Fruit fly (Drosophila melanogaster): Measurements from ENCODE around the gene kuz.

kuz gene

DNA sequence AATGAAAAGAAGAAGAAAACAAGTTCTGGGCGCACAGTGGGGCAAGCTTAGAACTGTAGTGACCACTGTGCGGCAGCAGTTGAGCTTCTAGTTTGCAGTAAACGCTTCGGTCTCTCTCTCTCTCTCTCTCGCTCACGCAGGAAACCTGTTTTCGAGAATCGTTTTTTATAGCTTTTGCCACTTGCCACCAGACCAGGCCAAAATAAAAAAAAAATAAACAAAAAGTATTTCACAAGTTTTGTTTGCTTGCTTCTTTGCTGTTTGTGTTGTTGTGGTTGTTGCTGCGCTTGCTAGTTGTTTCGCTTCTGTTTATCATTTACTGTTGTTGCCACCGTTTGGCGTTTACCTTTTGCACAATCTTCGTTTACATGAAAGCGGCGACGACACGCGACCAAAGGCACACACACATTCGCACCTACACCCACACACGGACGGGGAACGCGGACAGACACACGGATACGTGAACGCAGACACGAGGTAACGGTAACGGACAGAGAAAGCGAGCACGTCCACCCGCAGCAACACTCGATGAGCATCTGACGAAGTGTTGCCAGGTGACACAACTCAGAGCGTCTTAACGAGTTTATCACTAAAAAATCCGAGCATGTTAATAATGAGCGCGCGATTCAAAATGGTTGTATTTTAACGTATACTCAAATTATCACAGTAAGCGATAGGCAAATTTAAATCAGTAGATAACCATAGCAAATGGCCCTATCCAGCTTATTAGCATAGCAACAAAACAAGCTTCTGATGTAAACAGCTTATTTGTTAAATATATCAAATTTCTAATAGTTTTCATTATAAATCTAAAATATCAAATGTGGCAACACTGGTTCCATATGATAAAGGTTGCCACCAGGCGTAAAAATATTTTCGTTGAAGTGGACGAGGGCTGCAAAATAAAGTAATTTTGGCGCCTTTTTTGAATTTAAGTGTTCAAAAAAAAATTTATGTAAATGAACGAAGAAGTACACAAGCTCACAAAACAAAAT is 856 bp upstream of the kuz start, which contains the start of gene B4 (continued):
- peak; percentile 79 for TF ChIP-seq lab (GFP tag; optimal IDR thresholded peaks at IDR 0.05)
- no peak for TF ChIP-seq pan (optimal IDR thresholded peaks at IDR 0.05)
- TF ChIP-seq pan (GFP tag; optimal IDR thresholded peaks at IDR 0.05 in 1 of 2, IDR thresholded peaks at IDR 0.05 in 1 of 2): peak in 1 of 2 experiments; percentile 64
- no peak for TF ChIP-seq grau (tag; optimal IDR thresholded peaks at IDR 0.05)
- no peak for TF ChIP-seq run (tag; optimal IDR thresholded peaks at IDR 0.05)
- peak; percentile 34 for TF ChIP-seq CG12219 (GFP tag; optimal IDR thresholded peaks at IDR 0.05)
- no peak for TF ChIP-seq NfI (GFP tag; optimal IDR thresholded peaks at IDR 0.05)
- TF ChIP-seq gce (GFP tag; IDR thresholded peaks at IDR 0.05): peak; percentile 62; the same call in 2 of the 3 replicates
- TF ChIP-seq da (GFP tag; optimal IDR thresholded peaks at IDR 0.05): peak; percentile 9
- TF ChIP-seq CG2678 (tag; optimal IDR thresholded peaks at IDR 0.05): peak; percentile 38
- peak; percentile 38; the same call in 1 of the 2 replicates for TF ChIP-seq E2f1 (GFP tag; IDR thresholded peaks at IDR 0.05)
- peak; percentile 7 for TF ChIP-seq CG15601 (tag; optimal IDR thresholded peaks at IDR 0.05)
- peak; percentile 32; the same call in 1 of the 3 replicates for TF ChIP-seq zfh1 (GFP tag; IDR thresholded peaks at IDR 0.05)
- TF ChIP-seq Deaf1 (tag; optimal IDR thresholded peaks at IDR 0.05): peak; percentile 33
- peak; percentile 58 for TF ChIP-seq Fer1 (GFP tag; optimal IDR thresholded peaks at IDR 0.05)
- TF ChIP-seq sima (GFP tag; optimal IDR thresholded peaks at IDR 0.05): no peak
- no peak; the same call in 2 of the 3 replicates for TF ChIP-seq Aef1 (GFP tag; IDR thresholded peaks at IDR 0.05)
- TF ChIP-seq Opbp (GFP tag; IDR thresholded peaks at IDR 0.05; ENCODE audit: partially characterized antibody): peak; percentile 72; the same call in 2 of the 3 replicates
- no peak for TF ChIP-seq Sox100B (GFP tag; optimal IDR thresholded peaks at IDR 0.05)
- no peak for TF ChIP-seq CG7357 (GFP tag; IDR thresholded peaks at IDR 0.05)
- TF ChIP-seq org-1 (GFP tag; optimal IDR thresholded peaks at IDR 0.05): peak; percentile 23
- TF ChIP-seq CG6854 (GFP tag; optimal IDR thresholded peaks at IDR 0.05): peak; percentile 56
- TF ChIP-seq crc (GFP tag; optimal IDR thresholded peaks at IDR 0.05): no peak
- peak; percentile 79 for TF ChIP-seq MTF-1 (GFP tag; optimal IDR thresholded peaks at IDR 0.05; ENCODE audit: borderline replicate concordance)
- peak; percentile 35; the same call in 1 of the 2 replicates for TF ChIP-seq nerfin-2 (GFP tag; IDR thresholded peaks at IDR 0.05; ENCODE audit: partially characterized antibody)
- TF ChIP-seq gem (tag; optimal IDR thresholded peaks at IDR 0.05): no peak
- TF ChIP-seq CG15479 (GFP tag; optimal IDR thresholded peaks at IDR 0.05): peak; percentile 53
- peak; percentile 25; the same call in 1 of the 2 replicates for TF ChIP-seq Awh (GFP tag; IDR thresholded peaks at IDR 0.05)
- no peak for TF ChIP-seq Hr78 (GFP tag; optimal IDR thresholded peaks at IDR 0.05)
- TF ChIP-seq CG8089 (GFP tag; optimal IDR thresholded peaks at IDR 0.05): no peak
- TF ChIP-seq NC2β (GFP tag; optimal IDR thresholded peaks at IDR 0.05): no peak
- TF ChIP-seq Ada2b (GFP tag; IDR thresholded peaks at IDR 0.05): 0 out of 2 replicates have a peak, but pooled peaks have one; percentile 4
- TF ChIP-seq CG1647 (GFP tag; optimal IDR thresholded peaks at IDR 0.05): no peak
- TF ChIP-seq Mes4 (GFP tag; optimal IDR thresholded peaks at IDR 0.05): no peak
- no peak for TF ChIP-seq mam (GFP tag; optimal IDR thresholded peaks at IDR 0.05)
- no peak for TF ChIP-seq sim (GFP tag; IDR thresholded peaks at IDR 0.05)
- no peak for TF ChIP-seq CG15011 (GFP tag; optimal IDR thresholded peaks at IDR 0.05)
- TF ChIP-seq CG4707 (GFP tag; optimal IDR thresholded peaks at IDR 0.05): peak; percentile 73
- TF ChIP-seq CG11398 (GFP tag; optimal IDR thresholded peaks at IDR 0.05): no peak
- TF ChIP-seq CG3726 (GFP tag; IDR thresholded peaks at IDR 0.05): no peak; the same call in 2 of the 3 replicates
- TF ChIP-seq Spps (tag; optimal IDR thresholded peaks at IDR 0.05): no peak
- peak; percentile 51; the same call in 1 of the 2 replicates for TF ChIP-seq seq (GFP tag; IDR thresholded peaks at IDR 0.05)
- TF ChIP-seq scrt (GFP tag; optimal IDR thresholded peaks at IDR 0.05): peak; percentile 53
- no peak for TF ChIP-seq Usf (GFP tag; optimal IDR thresholded peaks at IDR 0.05)
- no peak for TF ChIP-seq CG4730 (GFP tag; IDR thresholded peaks at IDR 0.05)
- TF ChIP-seq wek (GFP tag; optimal IDR thresholded peaks at IDR 0.05): peak; percentile 77
- no peak for TF ChIP-seq slp2 (GFP tag; optimal IDR thresholded peaks at IDR 0.05)
- peak; percentile 68 for TF ChIP-seq phol (tag; optimal IDR thresholded peaks at IDR 0.05)
